Worm (Caenorhabditis elegans) whole organism, L2 larva: Measurements from ENCODE around the gene col-43.

Experiments
- R02D3.7 ChIP-seq: fragments of 150-350 bp; optimal IDR thresholded peaks from 2 replicates; lab custom pipeline; 2014; ENCODE audit warnings: missing biosample characterization, missing genetic modification characterization
- ama-1 ChIP-seq: fragments of 150-350 bp; optimal IDR thresholded peaks from 2 replicates; lab custom pipeline; 2018; ENCODE audit warnings: inconsistent platforms
- ceh-82 ChIP-seq: fragments of 150-350 bp; optimal IDR thresholded peaks from 2 replicates; lab custom pipeline; 2014; ENCODE audit warnings: missing biosample characterization, missing genetic modification characterization
- dmd-4 ChIP-seq: sonication (generic microtip); optimal IDR thresholded peaks from 2 replicates; lab custom pipeline; 2017; ENCODE audit warnings: missing biosample characterization, missing genetic modification characterization
- lin-39 ChIP-seq: fragments of 150-350 bp; optimal IDR thresholded peaks from 2 replicates; lab custom pipeline; 2014; ENCODE audit warnings: missing biosample characterization, missing genetic modification reagents, missing genetic modification characterization
- lsy-2 ChIP-seq, 2 experiments: fragments of 150-350 bp in 1 of 2; sonication (generic microtip) in 1 of 2; optimal IDR thresholded peaks; 2 replicates each; lab custom pipeline; 2014 to 2017; ENCODE audit warnings: missing biosample characterization in 2 of 2, missing genetic modification characterization in 2 of 2
- nhr-237 ChIP-seq: fragments of 150-350 bp; optimal IDR thresholded peaks from 2 replicates; lab custom pipeline; 2014; ENCODE audit warnings: missing biosample characterization, missing genetic modification characterization
- skn-1 ChIP-seq: sonication (generic microtip); optimal IDR thresholded peaks from 2 replicates; lab custom pipeline; 2017; ENCODE audit warnings: missing biosample characterization, missing genetic modification characterization
- unc-62 ChIP-seq: fragments of 150-350 bp; optimal IDR thresholded peaks from 2 replicates; lab custom pipeline; 2014; ENCODE audit warnings: missing biosample characterization, missing genetic modification reagents, missing genetic modification characterization

ce11 chrV:8092385-8092784 lies 41.7 kb upstream of the col-43 start, which contains the start of gene str-129:
- no peak for TF ChIP-seq lin-39
- TF ChIP-seq R02D3.7 (tag; lab: Kevin White, UChicago) = no peak
- no peak for TF ChIP-seq unc-62 (GFP tag; lab: Kevin White, UChicago)
- no peak for TF ChIP-seq ceh-82 (tag; lab: Kevin White, UChicago)
- no peak for TF ChIP-seq skn-1 (tag; lab: Kevin White, UChicago)
- TF ChIP-seq ama-1 (lab: Kevin White, UChicago) = no peak
- TF ChIP-seq dmd-4 (tag; lab: Kevin White, UChicago) = no peak
- TF ChIP-seq nhr-237 (tag; lab: Kevin White, UChicago) = no peak
- TF ChIP-seq lsy-2 (tag; optimal IDR thresholded peaks at IDR 0.05; lab: Kevin White, UChicago) = no peak
